Worm (Caenorhabditis elegans): Measurements from ENCODE around the gene F28A12.3.

F28A12.3 gene

ce11 chrV:8607353-8607850 is 33.8 kb downstream of the F28A12.3 start, which contains the start of gene smk-1:
Gene smk-1, plus strand, starts transcription at chrV:8607800.
- TF ChIP-seq nhr-6 (tag; optimal IDR thresholded peaks at IDR 0.05) (no peak), dmd-4 (tag; optimal IDR thresholded peaks at IDR 0.05) (no peak), nhr-21 (tag; optimal IDR thresholded peaks at IDR 0.05) (peak; percentile 49), F13H6.1 (tag; optimal IDR thresholded peaks at IDR 0.05) (no peak), sem-4 (tag; optimal IDR thresholded peaks at IDR 0.05) (peak; percentile 17), peb-1 (tag; optimal IDR thresholded peaks at IDR 0.05) (no peak), C34F6.9 (tag; optimal IDR thresholded peaks at IDR 0.05) (peak; percentile 22), zag-1 (tag; optimal IDR thresholded peaks at IDR 0.05) (no peak), unc-39 (tag; optimal IDR thresholded peaks at IDR 0.05) (no peak), mbf-1 (tag; optimal IDR thresholded peaks at IDR 0.05) (no peak), sma-9 (GFP tag; optimal IDR thresholded peaks at IDR 0.05) (peak; percentile 67), sma-9 (tag; optimal IDR thresholded peaks at IDR 0.05) (no peak), skn-1 (tag; optimal IDR thresholded peaks at IDR 0.05) (no peak), unc-55 (GFP tag; optimal IDR thresholded peaks at IDR 0.05) (no peak), nhr-129 (tag; optimal IDR thresholded peaks at IDR 0.05) (no peak), ztf-4 (tag; optimal IDR thresholded peaks at IDR 0.05) (peak; percentile 41), crh-2 (tag; optimal IDR thresholded peaks at IDR 0.05) (peak; percentile 27), gmeb-1 (tag; optimal IDR thresholded peaks at IDR 0.05) (peak; percentile 26), nhr-77 (tag; optimal IDR thresholded peaks at IDR 0.05) (no peak), ama-1 (optimal IDR thresholded peaks at IDR 0.05) (no peak), ceh-82 (tag; optimal IDR thresholded peaks at IDR 0.05) (no peak), ztf-11 (tag; optimal IDR thresholded peaks at IDR 0.05) (no peak), blmp-1 (tag; optimal IDR thresholded peaks at IDR 0.05; ENCODE audit: insufficient read depth) (peak; percentile 22), elt-3 (tag; optimal IDR thresholded peaks at IDR 0.05) (no peak), lin-39 (tag; optimal IDR thresholded peaks at IDR 0.05) (no peak), nhr-25 (tag; optimal IDR thresholded peaks at IDR 0.05) (peak; percentile 82), mab-5 (tag; optimal IDR thresholded peaks at IDR 0.05) (no peak), nhr-10 (tag; optimal IDR thresholded peaks at IDR 0.05) (no peak), nhr-11 (tag; optimal IDR thresholded peaks at IDR 0.05) (no peak), lin-13 (GFP tag; optimal IDR thresholded peaks at IDR 0.05) (no peak), unc-62 (GFP tag; optimal IDR thresholded peaks at IDR 0.05) (no peak), alr-1 (tag; optimal IDR thresholded peaks at IDR 0.05) (no peak), egl-27 (tag; optimal IDR thresholded peaks at IDR 0.05) (no peak), nhr-12 (tag; optimal IDR thresholded peaks at IDR 0.05) (no peak), ceh-16 (tag; optimal IDR thresholded peaks at IDR 0.05) (no peak), R02D3.7 (tag; optimal IDR thresholded peaks at IDR 0.05) (no peak), sma-3 (GFP tag; optimal IDR thresholded peaks at IDR 0.05) (peak; percentile 39), snpc-4 (tag; optimal IDR thresholded peaks at IDR 0.05) (no peak), fos-1 (tag; optimal IDR thresholded peaks at IDR 0.05) (peak; percentile 50), lin-11 (tag; optimal IDR thresholded peaks at IDR 0.05) (no peak), ztf-1 (GFP tag; conservative IDR thresholded peaks at IDR 0.05) (no peak), nhr-23 (tag; optimal IDR thresholded peaks at IDR 0.05) (no peak), mdl-1 (tag; optimal IDR thresholded peaks at IDR 0.05) (no peak), lsy-2 (tag; optimal IDR thresholded peaks at IDR 0.05) (no peak), Y55F3AM.14 (GFP tag; optimal IDR thresholded peaks at IDR 0.05) (no peak), aly-2 (tag; optimal IDR thresholded peaks at IDR 0.05) (no peak), ZK546.5 (tag; optimal IDR thresholded peaks at IDR 0.05) (no peak), elt-1 (tag; optimal IDR thresholded peaks at IDR 0.05) (no peak), nhr-237 (tag; optimal IDR thresholded peaks at IDR 0.05) (no peak)
